Fruit fly (Drosophila melanogaster) whole organism: ENCODE results near the gene vri.

ENCODE experiments used
- pan ChIP-seq: fragments of >200 bp; optimal IDR thresholded peaks from 2 replicates; lab custom pipeline; 2017
- psq ChIP-seq: fragments of >200 bp; optimal IDR thresholded peaks from 2 replicates; lab custom pipeline; 2017

DNA sequence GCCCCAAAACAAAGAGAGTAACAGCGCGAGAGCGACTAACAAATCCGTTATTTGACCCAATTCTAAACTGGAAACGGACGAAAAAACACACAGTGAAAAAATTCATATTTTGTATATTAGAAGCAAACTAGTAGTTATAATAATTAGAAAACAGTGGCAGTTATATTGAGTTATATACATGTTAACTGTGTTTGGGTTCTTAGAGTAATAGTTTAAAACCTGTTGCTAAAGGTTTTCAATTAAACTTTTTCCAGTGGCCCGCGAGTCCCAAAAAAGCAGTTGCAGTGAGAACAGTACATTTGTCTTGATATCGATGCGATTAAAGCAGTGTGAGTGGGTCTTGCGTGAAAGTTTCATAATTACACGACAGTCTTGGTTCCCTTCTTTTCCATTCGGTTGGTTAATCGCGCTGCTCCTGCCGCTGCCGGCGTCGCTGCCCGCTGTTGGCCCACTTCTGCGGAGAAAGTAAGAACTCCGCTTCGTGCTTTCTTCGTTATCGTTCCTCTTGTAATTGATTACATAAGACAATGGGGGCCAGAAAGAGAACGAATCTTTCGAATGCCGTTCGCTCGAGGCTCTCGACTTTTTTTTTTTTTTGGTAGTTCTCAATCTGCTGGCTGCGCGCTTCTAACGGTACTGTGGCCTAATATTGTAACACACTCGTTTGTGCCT, 8.7 kb downstream of the vri start:
- TF ChIP-seq psq (no peak), pan (no peak)
